Fruit fly (Drosophila melanogaster): ENCODE measurements around the gene Dok.

The Dok gene

DNA sequence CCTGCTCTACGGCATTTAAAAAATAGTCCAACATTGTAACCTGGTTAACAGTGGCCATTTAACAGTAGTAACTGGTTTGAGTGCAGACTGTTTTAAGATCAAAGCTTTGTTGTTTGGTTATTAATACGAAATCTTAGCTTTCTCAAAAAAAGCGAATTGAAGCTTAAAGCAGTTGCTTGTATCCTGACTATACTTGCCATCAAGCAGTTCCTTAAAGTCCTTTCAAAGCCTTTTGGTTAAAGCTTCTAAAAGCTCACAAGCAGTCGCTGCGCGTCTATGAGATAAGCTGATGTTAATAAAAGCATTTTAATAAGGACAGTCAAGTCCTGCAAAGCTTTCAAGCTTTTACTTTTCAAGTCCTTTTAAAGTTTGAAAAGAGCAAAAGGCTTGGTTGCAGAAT is 16.7 kb downstream of the Dok start:
- no peak for TF ChIP-seq toe (GFP tag; optimal IDR thresholded peaks at IDR 0.05)
- TF ChIP-seq Mnt (GFP tag; optimal IDR thresholded peaks at IDR 0.05), result no peak
- no peak for TF ChIP-seq Crg-1 (GFP tag; optimal IDR thresholded peaks at IDR 0.05)
- no peak for TF ChIP-seq CG14711 (tag; optimal IDR thresholded peaks at IDR 0.05)
- TF ChIP-seq CG33017 (tag; optimal IDR thresholded peaks at IDR 0.05), result no peak
- no peak for TF ChIP-seq ovo (GFP tag; optimal IDR thresholded peaks at IDR 0.05)
- TF ChIP-seq CG7045 (GFP tag; optimal IDR thresholded peaks at IDR 0.05), result no peak
- no peak for TF ChIP-seq Clk (GFP tag; optimal IDR thresholded peaks at IDR 0.05)
- no peak for TF ChIP-seq bab1 (GFP tag; optimal IDR thresholded peaks at IDR 0.05)

DNA sequence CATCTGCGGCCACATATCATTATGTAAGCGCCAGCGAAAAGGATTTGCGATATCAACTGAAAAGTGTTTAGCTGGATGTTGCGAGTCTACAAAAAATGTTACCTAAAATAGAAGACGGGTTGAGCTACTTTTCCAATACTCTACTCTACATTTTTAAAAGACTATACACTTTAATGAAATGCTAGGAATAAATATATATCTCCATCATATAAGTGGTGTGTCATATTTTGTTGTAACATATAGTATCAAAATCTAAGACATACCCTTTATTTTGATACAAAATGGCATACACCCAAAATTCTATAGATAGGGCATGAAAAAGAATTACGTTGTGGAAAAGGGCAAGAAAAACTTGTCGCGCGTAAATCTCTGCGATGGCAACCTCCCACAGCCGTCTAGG is 19.0 kb downstream of the Dok start:
- TF ChIP-seq toe (GFP tag; optimal IDR thresholded peaks at IDR 0.05), result no peak
- no peak for TF ChIP-seq CG14711 (tag; optimal IDR thresholded peaks at IDR 0.05)
- TF ChIP-seq ovo (GFP tag; optimal IDR thresholded peaks at IDR 0.05), result no peak
- no peak for TF ChIP-seq cic (GFP tag; optimal IDR thresholded peaks at IDR 0.05)
- TF ChIP-seq CG12768 (GFP tag; optimal IDR thresholded peaks at IDR 0.05), result no peak
- TF ChIP-seq tj (GFP tag; optimal IDR thresholded peaks at IDR 0.05), result no peak
- TF ChIP-seq cnc (optimal IDR thresholded peaks at IDR 0.05), result no peak

DNA sequence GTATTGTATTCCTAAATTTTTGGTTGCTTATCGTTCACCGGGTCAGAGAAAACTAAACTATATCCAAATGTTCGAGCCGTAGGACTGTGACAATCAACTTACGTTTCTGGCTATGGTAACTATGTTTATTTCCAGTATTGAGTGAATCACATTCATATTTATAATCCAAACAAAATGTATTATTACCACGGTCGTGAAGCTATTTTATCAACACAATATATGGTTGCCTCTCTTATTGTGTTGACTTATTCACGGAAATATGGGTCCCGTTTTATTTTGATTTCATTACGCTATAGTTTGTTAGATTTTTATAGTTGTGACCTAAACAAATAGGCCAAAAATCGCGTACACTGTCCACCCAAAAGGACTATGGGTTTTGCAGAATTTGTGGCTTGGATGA is 23.4 kb downstream of the Dok start, which contains the start of gene CG15034:
CG15034 (minus strand) TSS at position 101 of the 400 bp plus-strand sequence.
- no peak for TF ChIP-seq cic (GFP tag; optimal IDR thresholded peaks at IDR 0.05)
- TF ChIP-seq CG1620 (GFP tag; optimal IDR thresholded peaks at IDR 0.05), result no peak
- no peak for TF ChIP-seq kay (GFP tag; ENCODE audit: borderline replicate concordance)
- no peak for TF ChIP-seq pad (GFP tag; optimal IDR thresholded peaks at IDR 0.05)
- no peak for TF ChIP-seq CG7101 (tag; optimal IDR thresholded peaks at IDR 0.05)

DNA sequence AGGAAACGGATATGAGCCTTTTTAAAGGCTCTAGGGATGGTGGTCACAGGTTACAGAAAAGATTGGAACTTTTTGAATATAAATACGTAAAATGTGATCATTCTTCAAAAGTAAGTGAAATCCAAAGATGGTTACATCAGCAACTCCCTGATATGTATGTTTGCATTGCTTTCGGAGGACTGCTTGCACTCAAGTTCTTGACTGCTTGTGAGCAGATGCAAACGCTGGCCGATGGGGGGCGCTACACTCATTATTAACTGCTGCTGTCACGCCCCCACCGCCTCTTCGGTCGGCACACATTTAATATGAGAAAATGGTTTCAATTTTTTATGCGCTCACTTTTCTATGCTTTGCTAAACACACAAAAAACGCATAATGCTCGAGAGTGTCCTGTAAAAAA is 25.9 kb downstream of the Dok start:
- TF ChIP-seq pad (GFP tag; optimal IDR thresholded peaks at IDR 0.05), result no peak
- no peak for TF ChIP-seq CG7101 (tag; optimal IDR thresholded peaks at IDR 0.05)

DNA sequence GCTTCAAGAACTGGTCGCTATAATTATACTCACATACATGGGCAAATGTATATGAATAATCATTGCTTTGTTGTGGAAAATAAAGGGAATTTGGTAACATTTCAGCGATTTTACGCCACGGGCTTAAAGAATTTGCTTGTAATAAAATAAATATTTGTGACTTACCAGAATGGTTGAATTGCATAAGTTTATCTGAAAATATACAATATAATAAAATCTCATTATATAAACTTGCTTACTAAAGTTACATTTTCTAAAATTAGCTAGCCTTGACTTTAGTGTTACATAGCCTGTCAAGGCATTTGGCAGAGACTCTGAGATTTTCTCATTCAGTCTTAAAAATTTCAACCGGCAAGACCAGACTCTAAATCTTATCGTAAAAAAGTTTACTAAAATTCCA is 34.5 kb downstream of the Dok start, which contains the start of gene CG1999:
CG1999 (plus strand) TSS at position 301 of the 400 bp plus-strand sequence.
- no peak for TF ChIP-seq CG14711 (tag; optimal IDR thresholded peaks at IDR 0.05)
- no peak for TF ChIP-seq toe (GFP tag; optimal IDR thresholded peaks at IDR 0.05)
- TF ChIP-seq CG11617 (GFP tag; optimal IDR thresholded peaks at IDR 0.05), result no peak
- TF ChIP-seq Crg-1 (GFP tag; optimal IDR thresholded peaks at IDR 0.05), result no peak
- no peak for TF ChIP-seq cic (GFP tag; optimal IDR thresholded peaks at IDR 0.05)
- no peak for TF ChIP-seq bab1 (GFP tag; optimal IDR thresholded peaks at IDR 0.05)
- TF ChIP-seq CG7101 (tag; optimal IDR thresholded peaks at IDR 0.05), result no peak
- no peak for TF ChIP-seq pad (GFP tag; optimal IDR thresholded peaks at IDR 0.05)
- no peak for TF ChIP-seq Hr96 (GFP tag; optimal IDR thresholded peaks at IDR 0.05)
- TF ChIP-seq CG1620 (GFP tag; optimal IDR thresholded peaks at IDR 0.05), result no peak
- no peak for TF ChIP-seq ovo (GFP tag; optimal IDR thresholded peaks at IDR 0.05)
- no peak for TF ChIP-seq CG12768 (GFP tag; optimal IDR thresholded peaks at IDR 0.05)
- TF ChIP-seq kay (GFP tag; ENCODE audit: borderline replicate concordance), result no peak
- TF ChIP-seq CG7045 (GFP tag; optimal IDR thresholded peaks at IDR 0.05), result no peak
- no peak for TF ChIP-seq CG33017 (tag; optimal IDR thresholded peaks at IDR 0.05)
- TF ChIP-seq Clk (GFP tag; optimal IDR thresholded peaks at IDR 0.05), result no peak

DNA sequence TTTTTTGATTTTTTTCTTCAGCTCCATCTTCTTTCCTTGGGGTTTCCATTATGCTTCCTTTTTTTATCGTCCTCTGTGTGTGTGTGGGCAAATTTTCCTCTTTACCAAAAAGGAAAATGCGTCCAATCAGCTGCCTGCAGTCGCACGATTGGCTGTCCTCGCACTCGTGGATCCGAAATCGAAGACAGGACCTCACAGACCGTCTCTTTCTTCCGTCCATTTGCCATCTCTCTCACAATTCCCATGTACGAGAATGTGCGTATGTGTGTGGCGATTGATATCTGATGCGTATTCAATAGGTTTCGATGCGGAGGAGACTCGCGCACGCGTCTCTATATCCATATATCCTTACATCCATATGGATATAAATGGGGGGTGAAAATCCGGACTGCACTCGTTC is 44.3 kb downstream of the Dok start:
- TF ChIP-seq CG11617 (GFP tag; optimal IDR thresholded peaks at IDR 0.05), result no peak
- TF ChIP-seq pad (GFP tag; optimal IDR thresholded peaks at IDR 0.05), result no peak
- TF ChIP-seq CG14711 (tag; optimal IDR thresholded peaks at IDR 0.05), result no peak
- TF ChIP-seq kay (GFP tag; ENCODE audit: borderline replicate concordance), result no peak
- TF ChIP-seq CG33017 (tag; optimal IDR thresholded peaks at IDR 0.05), result no peak
- TF ChIP-seq CG7045 (GFP tag; optimal IDR thresholded peaks at IDR 0.05), result no peak
- no peak for TF ChIP-seq CG1620 (GFP tag; optimal IDR thresholded peaks at IDR 0.05)
- no peak for TF ChIP-seq CG12768 (GFP tag; optimal IDR thresholded peaks at IDR 0.05)
- no peak for TF ChIP-seq CG5204 (GFP tag; optimal IDR thresholded peaks at IDR 0.05)
- TF ChIP-seq Hr96 (GFP tag; optimal IDR thresholded peaks at IDR 0.05), result no peak

DNA sequence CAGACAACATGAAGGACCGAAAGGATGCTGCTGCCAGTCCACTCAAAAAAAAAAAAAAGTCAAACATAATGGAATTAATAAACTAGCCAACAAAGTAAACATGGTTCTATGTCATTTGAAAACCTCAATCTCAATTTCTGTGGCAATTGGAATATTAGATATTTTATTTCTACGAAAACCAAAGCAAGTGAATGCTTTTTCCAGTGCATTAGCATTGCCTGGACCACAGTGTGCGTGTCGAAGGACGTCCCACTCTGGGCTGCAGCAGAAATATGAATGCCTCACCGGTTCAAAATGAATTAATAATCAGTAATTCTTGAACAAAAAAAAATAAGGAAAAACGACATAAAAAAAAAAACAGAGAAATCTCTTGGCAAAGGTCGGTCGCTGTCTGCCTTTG is 48.5 kb downstream of the Dok start:
- TF ChIP-seq ovo (GFP tag; optimal IDR thresholded peaks at IDR 0.05) (no peak), Hr96 (GFP tag; optimal IDR thresholded peaks at IDR 0.05) (no peak), Mnt (GFP tag; optimal IDR thresholded peaks at IDR 0.05) (no peak), tj (GFP tag; optimal IDR thresholded peaks at IDR 0.05) (no peak), Crg-1 (GFP tag; optimal IDR thresholded peaks at IDR 0.05) (no peak), bab1 (GFP tag; optimal IDR thresholded peaks at IDR 0.05) (no peak), CG5204 (GFP tag; optimal IDR thresholded peaks at IDR 0.05) (no peak), cic (GFP tag; optimal IDR thresholded peaks at IDR 0.05) (no peak), CG12768 (GFP tag; optimal IDR thresholded peaks at IDR 0.05) (no peak), CG14711 (tag; optimal IDR thresholded peaks at IDR 0.05) (no peak), cnc (optimal IDR thresholded peaks at IDR 0.05) (no peak), CG33017 (tag; optimal IDR thresholded peaks at IDR 0.05) (no peak), CG11617 (GFP tag; optimal IDR thresholded peaks at IDR 0.05) (no peak), CG1620 (GFP tag; optimal IDR thresholded peaks at IDR 0.05) (no peak), kay (GFP tag; ENCODE audit: borderline replicate concordance) (no peak), CG7045 (GFP tag; optimal IDR thresholded peaks at IDR 0.05) (no peak), toe (GFP tag; optimal IDR thresholded peaks at IDR 0.05) (no peak), Clk (GFP tag; optimal IDR thresholded peaks at IDR 0.05) (no peak), pad (GFP tag; optimal IDR thresholded peaks at IDR 0.05) (no peak)
